Worm (Caenorhabditis elegans) whole organism, L2 larva: ENCODE measurements around the gene ZK856.19.
A peak's percentile ranks its signal among the peaks of the same experiment; 100 is the strongest.

Experiments used
- C34F6.9 ChIP-seq: fragments of 150-350 bp; optimal IDR thresholded peaks from 2 replicates; lab custom pipeline; 2014; ENCODE audit warnings: missing biosample characterization, missing genetic modification characterization
- F13H6.1 ChIP-seq: sonication (generic microtip); optimal IDR thresholded peaks from 2 replicates; lab custom pipeline; 2016; ENCODE audit warnings: missing genetic modification characterization, missing compliant biosample characterization
- R02D3.7 ChIP-seq: fragments of 150-350 bp; optimal IDR thresholded peaks from 2 replicates; lab custom pipeline; 2014; ENCODE audit warnings: missing biosample characterization, missing genetic modification characterization
- alr-1 ChIP-seq: fragments of 150-350 bp; optimal IDR thresholded peaks from 2 replicates; lab custom pipeline; 2014; ENCODE audit warnings: missing biosample characterization, missing genetic modification characterization
- blmp-1 ChIP-seq: sonication (generic microtip); optimal IDR thresholded peaks from 2 replicates; lab custom pipeline; 2017; ENCODE audit warnings: missing genetic modification characterization, mild to moderate bottlenecking, missing compliant biosample characterization, antibody characterized with exemption, moderate library complexity; ENCODE audit not compliant: insufficient read depth
- ceh-82 ChIP-seq: fragments of 150-350 bp; optimal IDR thresholded peaks from 2 replicates; lab custom pipeline; 2014; ENCODE audit warnings: missing biosample characterization, missing genetic modification characterization
- dmd-4 ChIP-seq: sonication (generic microtip); optimal IDR thresholded peaks from 2 replicates; lab custom pipeline; 2017; ENCODE audit warnings: missing biosample characterization, missing genetic modification characterization
- elt-3 ChIP-seq: sonication (generic microtip); optimal IDR thresholded peaks from 2 replicates; lab custom pipeline; 2017; ENCODE audit warnings: missing biosample characterization, missing genetic modification characterization
- fos-1 ChIP-seq: fragments of 150-350 bp; optimal IDR thresholded peaks from 2 replicates; lab custom pipeline; 2014; ENCODE audit warnings: missing biosample characterization, missing genetic modification characterization
- lsy-2 ChIP-seq, 2 experiments: fragments of 150-350 bp in 1 of 2; sonication (generic microtip) in 1 of 2; optimal IDR thresholded peaks; 2 replicates each; lab custom pipeline; 2014 to 2017; ENCODE audit warnings: missing biosample characterization in 2 of 2, missing genetic modification characterization in 2 of 2
- mab-5 ChIP-seq: fragments of 150-350 bp; optimal IDR thresholded peaks from 2 replicates; lab custom pipeline; 2014; ENCODE audit warnings: missing biosample characterization, missing genetic modification characterization
- mbf-1 ChIP-seq: sonication (generic microtip); optimal IDR thresholded peaks from 2 replicates; lab custom pipeline; 2017; ENCODE audit warnings: missing biosample characterization, missing genetic modification characterization
- nhr-12 ChIP-seq: fragments of 150-350 bp; optimal IDR thresholded peaks from 2 replicates; lab custom pipeline; 2014; ENCODE audit warnings: missing biosample characterization, missing genetic modification characterization
- nhr-129 ChIP-seq: fragments of 150-350 bp; optimal IDR thresholded peaks from 2 replicates; lab custom pipeline; 2014; ENCODE audit warnings: missing biosample characterization, missing genetic modification characterization
- nhr-21 ChIP-seq: fragments of 150-350 bp; optimal IDR thresholded peaks from 2 replicates; lab custom pipeline; 2014; ENCODE audit warnings: missing biosample characterization, missing genetic modification characterization
- nhr-23 ChIP-seq: fragments of 150-350 bp; optimal IDR thresholded peaks from 2 replicates; lab custom pipeline; 2014; ENCODE audit warnings: missing biosample characterization, missing genetic modification reagents, missing genetic modification characterization
- nhr-237 ChIP-seq: fragments of 150-350 bp; optimal IDR thresholded peaks from 2 replicates; lab custom pipeline; 2014; ENCODE audit warnings: missing biosample characterization, missing genetic modification characterization
- nhr-6 ChIP-seq: fragments of 150-350 bp; optimal IDR thresholded peaks from 2 replicates; lab custom pipeline; 2014; ENCODE audit warnings: missing biosample characterization, missing genetic modification characterization
- peb-1 ChIP-seq: fragments of 150-350 bp; optimal IDR thresholded peaks from 2 replicates; lab custom pipeline; 2014; ENCODE audit warnings: missing biosample characterization, missing genetic modification characterization
- sem-4 ChIP-seq: fragments of 150-350 bp; optimal IDR thresholded peaks from 2 replicates; lab custom pipeline; 2014; ENCODE audit warnings: missing biosample characterization, missing genetic modification reagents, missing genetic modification characterization
- sma-9 ChIP-seq, 2 experiments: fragments of 150-350 bp in 1 of 2; sonication (generic microtip) in 1 of 2; optimal IDR thresholded peaks; 2 replicates each; lab custom pipeline; 2014 to 2016; ENCODE audit warnings: missing genetic modification characterization in 2 of 2, mild to moderate bottlenecking in 1 of 2, missing biosample characterization in 1 of 2, missing compliant biosample characterization in 1 of 2, missing genetic modification reagents in 1 of 2, moderate library complexity in 1 of 2
- snpc-4 ChIP-seq: fragments of 150-350 bp; optimal IDR thresholded peaks from 2 replicates; lab custom pipeline; 2014; ENCODE audit warnings: missing biosample characterization, missing genetic modification characterization
- unc-39 ChIP-seq: fragments of 150-350 bp; optimal IDR thresholded peaks from 2 replicates; lab custom pipeline; 2014; ENCODE audit warnings: missing biosample characterization, missing genetic modification characterization
- unc-55 ChIP-seq: fragments of 150-350 bp; sonication (generic microtip); optimal IDR thresholded peaks from 3 replicates; lab custom pipeline; 2014; ENCODE audit warnings: missing biosample characterization, missing genetic modification reagents, missing genetic modification characterization
- unc-62 ChIP-seq: fragments of 150-350 bp; optimal IDR thresholded peaks from 2 replicates; lab custom pipeline; 2014; ENCODE audit warnings: missing biosample characterization, missing genetic modification reagents, missing genetic modification characterization
- ztf-1 ChIP-seq: fragments of 200-800 bp; sonication (Bioruptor generic); conservative IDR thresholded peaks from 2 replicates; pipeline ENCODE4 v1.3.6; 2022; ENCODE audit warnings: missing genetic modification characterization, missing compliant biosample characterization
- ztf-4 ChIP-seq: fragments of 150-350 bp; optimal IDR thresholded peaks from 2 replicates; lab custom pipeline; 2014; ENCODE audit warnings: missing biosample characterization, missing genetic modification characterization

The ZK856.19 gene

DNA sequence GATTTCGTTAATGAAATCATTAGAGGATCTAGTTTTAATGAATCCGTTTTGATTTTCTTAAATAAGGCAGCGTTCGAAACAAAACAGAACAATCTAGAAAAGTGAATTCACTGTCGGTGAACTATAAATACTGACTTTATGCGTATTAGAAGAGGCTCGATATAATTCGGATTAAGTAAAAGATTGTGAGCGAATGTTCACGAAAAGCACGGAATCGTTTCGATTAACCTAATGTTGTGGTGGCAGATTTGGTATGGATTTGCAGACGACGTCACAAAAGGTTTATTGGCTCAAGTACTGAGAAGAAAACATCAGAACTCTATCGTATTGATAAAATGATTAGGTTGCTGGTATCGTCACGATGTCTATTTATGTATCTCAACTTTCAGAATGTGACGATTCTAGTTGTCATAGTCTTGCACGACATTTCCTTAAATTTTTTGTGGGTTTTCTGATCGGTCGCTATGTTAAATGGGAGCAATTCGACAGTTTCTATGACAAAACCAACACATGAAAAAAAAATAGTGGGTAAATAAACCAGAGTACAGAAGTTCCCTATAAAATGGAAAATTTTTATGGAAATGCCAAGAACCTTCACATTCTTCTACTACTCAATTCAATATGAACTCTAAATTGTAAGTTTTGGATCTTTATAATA, 24.6 kb upstream of the ZK856.19 start, which contains the start of the genes pyt-1 and fipr-7:
Gene pyt-1 (minus strand): TSS at position 101 of the 658 bp plus-strand sequence.
Gene fipr-7 (plus strand): TSS at position 608 of the 658 bp plus-strand sequence.
- TF ChIP-seq elt-3 (tag; lab: Kevin White, UChicago): no peak
- TF ChIP-seq alr-1: no peak
- TF ChIP-seq F13H6.1: no peak
- no peak for TF ChIP-seq nhr-23 (tag; lab: Kevin White, UChicago)

DNA sequence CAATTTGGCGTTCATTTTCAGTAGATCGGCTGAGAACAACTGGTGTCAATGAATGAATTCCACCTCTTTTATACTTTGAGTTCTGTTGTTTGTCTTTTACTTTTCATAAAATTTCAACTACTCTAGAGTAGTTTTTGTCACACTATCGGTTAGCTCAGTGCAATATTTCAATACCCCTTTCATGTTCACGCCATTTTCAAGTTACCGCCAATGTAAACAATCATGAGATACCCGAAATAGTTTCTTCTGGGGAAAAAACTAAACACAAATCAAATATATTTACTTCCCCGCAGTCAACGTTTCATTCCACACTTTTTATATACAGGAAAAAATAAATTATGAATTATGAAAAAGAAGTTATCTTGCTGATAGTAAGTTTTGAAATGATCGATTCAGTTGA, 23.6 kb upstream of the ZK856.19 start, which contains the start of gene fipr-4:
Gene fipr-4 (minus strand): TSS at position 101 of the 400 bp plus-strand sequence.
- TF ChIP-seq F13H6.1: peak; percentile 9
- no peak for TF ChIP-seq sma-9 (GFP tag; optimal IDR thresholded peaks at IDR 0.05; lab: Kevin White, UChicago)
- no peak for TF ChIP-seq sma-9 (tag; optimal IDR thresholded peaks at IDR 0.05; lab: Kevin White, UChicago)

DNA sequence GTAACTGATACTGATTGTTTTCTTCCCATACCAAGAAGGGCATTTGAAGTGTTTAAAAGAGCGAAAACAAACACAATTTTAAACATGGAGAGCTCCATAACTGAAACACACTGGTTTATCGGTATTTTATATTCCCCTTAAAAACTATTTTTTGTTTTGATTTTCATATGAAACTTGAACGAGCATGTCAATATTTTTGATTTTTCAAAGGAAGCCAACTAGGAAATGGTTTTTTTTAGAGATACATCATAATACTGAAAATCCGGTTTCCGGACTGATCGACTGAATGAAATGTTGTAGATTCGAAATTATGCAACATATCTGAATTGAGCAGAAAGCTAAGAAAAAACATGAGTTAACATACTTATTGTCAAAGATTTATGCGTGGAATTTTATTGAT, 22.6 kb upstream of the ZK856.19 start, which contains the start of gene ttr-19:
Gene ttr-19 (minus strand): TSS at position 101 of the 400 bp plus-strand sequence.
- TF ChIP-seq unc-39 (tag; lab: Kevin White, UChicago) (no peak), lsy-2 (tag; optimal IDR thresholded peaks at IDR 0.05; lab: Kevin White, UChicago) (no peak), R02D3.7 (tag; lab: Kevin White, UChicago) (no peak), nhr-21 (tag; lab: Kevin White, UChicago) (no peak), alr-1 (no peak), nhr-237 (tag; lab: Kevin White, UChicago) (no peak), C34F6.9 (tag; lab: Kevin White, UChicago) (no peak), nhr-12 (tag; lab: Kevin White, UChicago) (no peak), mab-5 (tag; lab: Kevin White, UChicago) (no peak), peb-1 (tag; lab: Kevin White, UChicago) (no peak), ztf-4 (tag; lab: Kevin White, UChicago) (no peak), unc-62 (GFP tag; lab: Kevin White, UChicago) (no peak), mbf-1 (tag; lab: Kevin White, UChicago) (no peak), dmd-4 (tag; lab: Kevin White, UChicago) (no peak), blmp-1 (tag; lab: Kevin White, UChicago) (no peak), ceh-82 (no peak), nhr-6 (tag; lab: Kevin White, UChicago) (no peak), nhr-129 (tag; lab: Kevin White, UChicago) (no peak)

DNA sequence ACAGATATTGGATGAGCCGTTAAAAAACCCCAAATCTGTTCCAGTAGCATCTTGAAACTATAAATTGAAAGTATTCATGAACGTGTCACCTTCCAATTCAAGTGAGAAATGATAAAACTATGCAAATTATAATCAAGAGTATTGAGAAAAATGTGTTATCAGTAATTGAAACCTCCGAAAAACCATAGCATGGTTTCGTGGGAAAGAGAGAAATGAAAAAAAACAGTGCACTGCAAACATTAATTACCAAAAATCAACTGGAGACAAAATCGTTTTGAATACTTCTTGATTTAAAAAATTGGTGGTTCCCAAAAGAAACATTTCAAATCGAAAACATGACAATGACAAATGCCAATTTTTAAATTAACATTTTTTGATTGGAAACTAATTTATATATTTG, 20.9 kb upstream of the ZK856.19 start, which contains the start of gene daf-36:
Gene daf-36 (minus strand): TSS at position 101 of the 400 bp plus-strand sequence.
- no peak for TF ChIP-seq mab-5 (tag; lab: Kevin White, UChicago)
- peak; percentile 62 for TF ChIP-seq fos-1 (tag; lab: Kevin White, UChicago)

DNA sequence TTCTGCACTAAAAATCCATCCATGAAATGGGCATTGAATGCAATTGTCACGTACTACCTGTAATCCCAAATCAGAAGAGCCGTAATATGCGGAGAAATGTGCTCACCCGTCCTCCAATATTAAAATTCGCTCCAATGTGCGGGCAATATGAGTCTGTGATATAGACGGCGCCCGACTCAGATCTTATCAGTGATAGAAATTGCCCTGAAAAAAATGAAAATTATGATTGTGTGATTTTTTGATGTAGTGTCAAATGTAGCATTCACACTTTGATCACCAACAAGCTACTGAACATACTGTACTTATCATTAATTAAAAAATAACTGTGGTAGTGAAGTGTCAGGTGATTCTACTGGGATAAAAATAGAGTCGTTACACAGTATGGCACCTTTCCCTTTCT, 19.9 kb upstream of the ZK856.19 start:
- TF ChIP-seq fos-1 (tag; lab: Kevin White, UChicago) (peak; percentile 60), snpc-4 (tag; lab: Kevin White, UChicago) (no peak)

DNA sequence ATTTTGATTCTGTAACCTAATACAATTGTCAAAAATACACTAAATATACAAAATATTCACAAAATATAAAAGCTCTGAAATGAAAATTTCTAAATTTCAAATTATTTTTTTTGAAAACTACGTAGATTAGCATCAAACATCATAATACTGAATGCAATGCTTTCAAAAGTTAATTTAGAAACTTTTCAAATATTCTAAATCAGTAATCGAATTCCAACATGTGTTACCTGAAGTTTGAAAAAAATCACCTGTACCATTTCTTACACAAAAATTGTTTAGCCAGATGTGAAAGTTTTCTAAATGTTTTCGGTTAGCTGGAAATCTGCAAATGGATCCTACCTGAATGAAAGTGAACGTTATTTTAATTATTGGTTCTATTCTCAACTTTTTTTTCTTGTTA, 17.3 kb upstream of the ZK856.19 start, which contains the start of gene C12D8.20:
Gene C12D8.20 (plus strand): TSS at position 301 of the 400 bp plus-strand sequence.
- TF ChIP-seq mbf-1 (tag; lab: Kevin White, UChicago) (no peak), nhr-6 (tag; lab: Kevin White, UChicago) (no peak)
- TF ChIP-seq, all 48 proteins: peak for 0

DNA sequence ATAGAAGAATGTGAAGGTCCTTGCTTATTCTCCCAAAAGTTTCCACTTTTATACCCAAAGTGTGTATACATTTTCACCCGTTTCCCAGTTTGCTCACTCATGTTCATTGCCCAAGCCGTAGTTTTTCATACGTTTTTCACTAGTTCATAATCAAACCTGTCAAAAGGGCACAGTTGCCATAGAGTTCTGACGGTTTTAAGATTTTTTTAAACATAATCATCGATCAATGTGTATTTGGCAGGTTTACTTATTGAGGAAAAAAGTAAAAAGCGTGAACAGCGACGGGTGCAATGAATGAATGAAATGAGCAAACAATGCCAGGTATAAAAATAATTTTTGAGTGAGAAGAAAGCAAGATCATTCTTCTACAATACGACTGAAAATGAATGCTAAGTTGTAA, 16.6 kb upstream of the ZK856.19 start, which contains the start of the genes fipr-5 and fipr-9:
Gene fipr-5 (minus strand): TSS at position 101 of the 400 bp plus-strand sequence.
Gene fipr-9 (plus strand): TSS at position 346 of the 400 bp plus-strand sequence.
- TF ChIP-seq fos-1 (tag; lab: Kevin White, UChicago) (no peak), F13H6.1 (no peak), lsy-2 (tag; optimal IDR thresholded peaks at IDR 0.05; lab: Kevin White, UChicago) (no peak), nhr-129 (tag; lab: Kevin White, UChicago) (no peak), nhr-23 (tag; lab: Kevin White, UChicago) (no peak), mbf-1 (tag; lab: Kevin White, UChicago) (no peak), snpc-4 (tag; lab: Kevin White, UChicago) (no peak), sem-4 (tag; lab: Kevin White, UChicago) (no peak), ztf-1 (GFP tag; lab: Robert Waterston, UW) (no peak), unc-62 (GFP tag; lab: Kevin White, UChicago) (no peak), unc-55 (GFP tag; lab: Kevin White, UChicago) (no peak), nhr-12 (tag; lab: Kevin White, UChicago) (no peak)
- TF ChIP-seq, all 48 proteins: peak for 0
